Fruit fly (Drosophila melanogaster) whole organism, embryonic: ENCODE results near the gene DCTN5-p25.

ENCODE experiments used
- BEAF-32 ChIP-seq: fragments of 200-800 bp; sonication (Bioruptor generic); optimal IDR thresholded peaks from 3 replicates; lab custom pipeline; 2017; ENCODE audit warnings: missing biosample characterization, missing genetic modification characterization, mild to moderate bottlenecking, moderate library complexity, missing genetic modification reagents
- CG13287 ChIP-seq: fragments of 200-800 bp; sonication (Bioruptor generic); IDR thresholded peaks from 2 replicates; pipeline ENCODE4 v1.3.6; 2022; ENCODE audit warnings: missing biosample characterization, missing genetic modification characterization; ENCODE audit not compliant: partially characterized antibody
- CG13894 ChIP-seq: fragments of 200-800 bp; sonication (Bioruptor generic); optimal IDR thresholded peaks from 3 replicates; lab custom pipeline; 2018; ENCODE audit warnings: missing biosample characterization, mild to moderate bottlenecking, missing genetic modification characterization, moderate library complexity
- CG14014 ChIP-seq: fragments of 200-800 bp; sonication (Bioruptor generic); IDR thresholded peaks from 2 replicates; pipeline ENCODE4 v1.3.6; 2022; ENCODE audit warnings: missing biosample characterization, missing genetic modification characterization
- CG14710 ChIP-seq: fragments of 200-800 bp; sonication (Bioruptor generic); optimal IDR thresholded peaks from 3 replicates; lab custom pipeline; 2019; ENCODE audit warnings: missing biosample characterization, mild to moderate bottlenecking, missing genetic modification characterization, moderate library complexity
- CG15073 ChIP-seq: fragments of 200-800 bp; sonication (Bioruptor generic); optimal IDR thresholded peaks from 2 replicates; lab custom pipeline; 2016; ENCODE audit warnings: missing biosample characterization, missing genetic modification characterization
- CG15514 ChIP-seq: fragments of 200-800 bp; sonication (Bioruptor generic); optimal IDR thresholded peaks from 3 replicates; lab custom pipeline; 2017; ENCODE audit warnings: missing biosample characterization, missing genetic modification characterization, mild to moderate bottlenecking, moderate library complexity, missing genetic modification reagents
- CG1603 ChIP-seq: fragments of 200-800 bp; sonication (Bioruptor generic); optimal IDR thresholded peaks from 2 replicates; lab custom pipeline; 2019; ENCODE audit warnings: missing biosample characterization, mild to moderate bottlenecking, missing genetic modification characterization, moderate library complexity
- CG16779 ChIP-seq: fragments of 200-800 bp; sonication (Bioruptor generic); IDR thresholded peaks from 2 replicates; pipeline ENCODE4 v1.3.6; 2022; ENCODE audit warnings: missing biosample characterization, missing genetic modification characterization
- CG2116 ChIP-seq: fragments of 200-800 bp; sonication (Bioruptor generic); optimal IDR thresholded peaks from 3 replicates; lab custom pipeline; 2018; ENCODE audit warnings: missing biosample characterization, mild to moderate bottlenecking, missing genetic modification characterization
- CG33213 ChIP-seq: fragments of 200-800 bp; sonication (Bioruptor generic); optimal IDR thresholded peaks from 3 replicates; lab custom pipeline; 2016; ENCODE audit warnings: missing biosample characterization, missing genetic modification characterization
- CG3407 ChIP-seq: fragments of 200-800 bp; sonication (Bioruptor generic); optimal IDR thresholded peaks from 2 replicates; lab custom pipeline; 2018; ENCODE audit warnings: missing biosample characterization, mild to moderate bottlenecking, missing genetic modification characterization
- CG34224 ChIP-seq: fragments of 200-800 bp; sonication (Bioruptor generic); IDR thresholded peaks from 3 replicates; pipeline ENCODE4 v1.3.6; 2022; ENCODE audit warnings: missing biosample characterization, missing genetic modification characterization; ENCODE audit not compliant: partially characterized antibody
- CG6765 ChIP-seq: fragments of 200-800 bp; sonication (Bioruptor generic); optimal IDR thresholded peaks from 3 replicates; lab custom pipeline; 2017; ENCODE audit warnings: missing biosample characterization, mild to moderate bottlenecking, missing genetic modification characterization
- CG8281 ChIP-seq: fragments of 200-800 bp; sonication (Bioruptor generic); optimal IDR thresholded peaks from 2 replicates; lab custom pipeline; 2018; ENCODE audit warnings: missing biosample characterization, mild to moderate bottlenecking, missing genetic modification characterization, moderate library complexity
- CG8290 ChIP-seq, 3 experiments: fragments of 200-800 bp; sonication (Bioruptor generic); optimal IDR thresholded peaks; 2 replicates each; lab custom pipeline; 2016 to 2019; ENCODE audit warnings: missing biosample characterization in 3 of 3, missing genetic modification characterization in 3 of 3, mild to moderate bottlenecking in 2 of 3, moderate library complexity in 1 of 3
- CG8388 ChIP-seq: fragments of 200-800 bp; sonication (Bioruptor generic); optimal IDR thresholded peaks from 2 replicates; lab custom pipeline; 2019; ENCODE audit warnings: missing biosample characterization, mild to moderate bottlenecking, missing genetic modification characterization, moderate library complexity
- CG9797 ChIP-seq: fragments of 200-800 bp; sonication (Bioruptor generic); optimal IDR thresholded peaks from 3 replicates; lab custom pipeline; 2018; ENCODE audit warnings: missing biosample characterization, mild to moderate bottlenecking, missing genetic modification characterization
- CoRest ChIP-seq: fragments of 200-800 bp; sonication (Bioruptor generic); optimal IDR thresholded peaks from 3 replicates; lab custom pipeline; 2018; ENCODE audit warnings: missing biosample characterization, mild to moderate bottlenecking, missing genetic modification characterization, moderate library complexity
- Deaf1 ChIP-seq: fragments of 200-800 bp; optimal IDR thresholded peaks from 3 replicates; lab custom pipeline; 2019; ENCODE audit warnings: missing biosample characterization, mild to moderate bottlenecking, missing genetic modification characterization, moderate library complexity
- Dp ChIP-seq: fragments of 200-800 bp; sonication (Bioruptor generic); optimal IDR thresholded peaks from 2 replicates; lab custom pipeline; 2018; ENCODE audit warnings: missing biosample characterization, mild to moderate bottlenecking, missing genetic modification characterization, moderate library complexity
- E2f2 ChIP-seq: fragments of 200-800 bp; sonication (Bioruptor generic); IDR thresholded peaks from 2 replicates; pipeline ENCODE4 v1.3.6; 2022; ENCODE audit warnings: missing biosample characterization, missing genetic modification characterization
- HHEX ChIP-seq: fragments of 200-800 bp; sonication (Bioruptor generic); optimal IDR thresholded peaks from 3 replicates; lab custom pipeline; 2017; ENCODE audit warnings: missing biosample characterization, mild to moderate bottlenecking, missing genetic modification characterization, missing genetic modification reagents
- HmgZ ChIP-seq: fragments of 200-800 bp; sonication (Bioruptor generic); optimal IDR thresholded peaks from 2 replicates; lab custom pipeline; 2018; ENCODE audit warnings: missing biosample characterization, mild to moderate bottlenecking, missing genetic modification characterization
- Hmx ChIP-seq: fragments of 200-800 bp; sonication (Bioruptor generic); optimal IDR thresholded peaks from 2 replicates; lab custom pipeline; 2016; ENCODE audit warnings: missing biosample characterization, missing genetic modification characterization
- MBD-R2 ChIP-seq: fragments of 200-800 bp; sonication (Bioruptor generic); IDR thresholded peaks from 2 replicates; pipeline ENCODE4 v1.3.6; 2022; ENCODE audit warnings: missing biosample characterization, missing genetic modification characterization
- MESR4 ChIP-seq: fragments of 200-800 bp; sonication (Bioruptor generic); optimal IDR thresholded peaks from 2 replicates; lab custom pipeline; 2018; ENCODE audit warnings: missing biosample characterization, mild to moderate bottlenecking, missing genetic modification characterization, moderate library complexity
- Med ChIP-seq: fragments of 200-800 bp; sonication (Bioruptor generic); peaks from one replicate; lab custom pipeline; 2016; ENCODE audit warnings: missing biosample characterization, missing genetic modification characterization, mild to moderate bottlenecking, inconsistent platforms, moderate library complexity
- NC2β ChIP-seq: fragments of 200-800 bp; sonication (Bioruptor generic); optimal IDR thresholded peaks from 2 replicates; lab custom pipeline; 2016; ENCODE audit warnings: missing biosample characterization, missing genetic modification characterization
- Nf-YC ChIP-seq: fragments of 200-800 bp; optimal IDR thresholded peaks from 3 replicates; lab custom pipeline; 2019; ENCODE audit warnings: missing biosample characterization, mild to moderate bottlenecking, missing genetic modification characterization, moderate library complexity
- Sin3A ChIP-seq: fragments of >200 bp; optimal IDR thresholded peaks from 2 replicates; lab custom pipeline; 2018
- YL-1 ChIP-seq: fragments of 200-800 bp; sonication (Bioruptor generic); optimal IDR thresholded peaks from 3 replicates; lab custom pipeline; 2017; ENCODE audit warnings: missing biosample characterization, mild to moderate bottlenecking, missing genetic modification characterization
- abd-A ChIP-seq: fragments of 200-800 bp; sonication (Bioruptor generic); optimal IDR thresholded peaks from 3 replicates; lab custom pipeline; 2019; ENCODE audit warnings: missing biosample characterization, mild to moderate bottlenecking, missing genetic modification characterization, moderate library complexity
- chinmo ChIP-seq: fragments of 200-800 bp; sonication (Bioruptor generic); IDR thresholded peaks from 4 replicates; pipeline ENCODE4 v1.3.6; 2022; ENCODE audit warnings: missing biosample characterization, missing genetic modification characterization; ENCODE audit not compliant: partially characterized antibody
- chm ChIP-seq: fragments of 200-800 bp; sonication (Bioruptor generic); IDR thresholded peaks from 2 replicates; pipeline ENCODE4 v1.3.6; 2022; ENCODE audit warnings: missing biosample characterization, missing genetic modification characterization
- crol ChIP-seq: fragments of 200-800 bp; sonication (Bioruptor generic); IDR thresholded peaks from 2 replicates; pipeline ENCODE4 v1.3.6; 2022; ENCODE audit warnings: missing biosample characterization, missing genetic modification characterization
- crp ChIP-seq, 2 experiments: fragments of 200-800 bp; sonication (Bioruptor generic); optimal IDR thresholded peaks; 2 replicates in 1 of 2; 3 replicates in 1 of 2; lab custom pipeline; 2017; ENCODE audit warnings: missing biosample characterization in 2 of 2, missing genetic modification characterization in 2 of 2, mild to moderate bottlenecking in 1 of 2, moderate library complexity in 1 of 2
- gfzf ChIP-seq: fragments of 200-800 bp; sonication (Bioruptor generic); optimal IDR thresholded peaks from 2 replicates; lab custom pipeline; 2016; ENCODE audit warnings: missing biosample characterization, mild to moderate bottlenecking, missing genetic modification characterization, moderate library complexity
- hkb ChIP-seq, 2 experiments: fragments of 200-800 bp in 1 of 2; fragments of >200 bp in 1 of 2; sonication (Bioruptor generic) in 1 of 2; IDR thresholded peaks in 1 of 2; optimal IDR thresholded peaks in 1 of 2; 2 replicates each; pipeline versions ENCODE4 v1.3.6 to Lab custom; 2017 to 2022; ENCODE audit warnings: missing biosample characterization in 1 of 2, missing genetic modification characterization in 1 of 2
- lab ChIP-seq: fragments of 200-800 bp; sonication (Bioruptor generic); optimal IDR thresholded peaks from 3 replicates; lab custom pipeline; 2017; ENCODE audit warnings: missing biosample characterization, missing genetic modification characterization, mild to moderate bottlenecking, moderate library complexity, missing genetic modification reagents
- phol ChIP-seq: fragments of 200-800 bp; sonication (Bioruptor generic); optimal IDR thresholded peaks from 3 replicates; lab custom pipeline; 2018; ENCODE audit warnings: missing biosample characterization, mild to moderate bottlenecking, missing genetic modification characterization, moderate library complexity
- pita ChIP-seq: fragments of 200-800 bp; sonication (Bioruptor generic); optimal IDR thresholded peaks from 2 replicates; lab custom pipeline; 2017; ENCODE audit warnings: missing biosample characterization, mild to moderate bottlenecking, missing genetic modification characterization
- pzg ChIP-seq: fragments of 200-800 bp; sonication (Bioruptor generic); optimal IDR thresholded peaks from 3 replicates; lab custom pipeline; 2018; ENCODE audit warnings: missing biosample characterization, mild to moderate bottlenecking, missing genetic modification characterization, moderate library complexity
- ranshi ChIP-seq: fragments of 200-800 bp; sonication (Bioruptor generic); IDR thresholded peaks from 2 replicates; pipeline ENCODE4 v1.3.6; 2022; ENCODE audit warnings: missing biosample characterization, missing genetic modification characterization
- sd ChIP-seq: fragments of 200-800 bp; sonication (Bioruptor generic); optimal IDR thresholded peaks from 3 replicates; lab custom pipeline; 2018; ENCODE audit warnings: missing biosample characterization, mild to moderate bottlenecking, missing genetic modification characterization, moderate library complexity
- stc ChIP-seq: fragments of 200-800 bp; sonication (Bioruptor generic); IDR thresholded peaks from 2 replicates; pipeline ENCODE4 v1.3.6; 2022; ENCODE audit warnings: missing biosample characterization, missing genetic modification characterization
- stwl ChIP-seq: fragments of 200-800 bp; sonication (Bioruptor generic); optimal IDR thresholded peaks from 3 replicates; lab custom pipeline; 2018; ENCODE audit warnings: missing biosample characterization, mild to moderate bottlenecking, missing genetic modification characterization, moderate library complexity
- trem ChIP-seq: fragments of 200-800 bp; optimal IDR thresholded peaks from 3 replicates; lab custom pipeline; 2019; ENCODE audit warnings: missing biosample characterization, mild to moderate bottlenecking, missing genetic modification characterization, moderate library complexity
- wdn ChIP-seq: fragments of 200-800 bp; sonication (Bioruptor generic); IDR thresholded peaks from 2 replicates; pipeline ENCODE4 v1.3.6; 2022; ENCODE audit warnings: missing biosample characterization, missing genetic modification characterization
- zen ChIP-seq: fragments of 200-800 bp; sonication (Bioruptor generic); optimal IDR thresholded peaks from 3 replicates; lab custom pipeline; 2018; ENCODE audit warnings: missing biosample characterization, mild to moderate bottlenecking, missing genetic modification characterization, moderate library complexity

The DCTN5-p25 gene

dm6 chr2L:15005505-15005904, at the start of gene DCTN5-p25:
Gene DCTN5-p25, plus strand, starts transcription at chr2L:15005733.
- TF ChIP-seq Sin3A (peak; percentile 46), CG8388 (GFP tag; lab: Kevin White, UChicago) (no peak), crp (GFP tag; optimal IDR thresholded peaks at IDR 0.05; lab: Kevin White, UChicago) (peak; percentile 53 to 95), Hmx (GFP tag; lab: Kevin White, UChicago) (no peak), NC2β (GFP tag; lab: Kevin White, UChicago) (peak; percentile 15), HmgZ (tag; lab: Kevin White, UChicago) (peak; percentile 16), CG34224 (GFP tag; lab: Robert Waterston, UW) (0 out of 3 replicates have a peak, but pooled peaks have one; percentile 46), BEAF-32 (GFP tag; lab: Kevin White, UChicago) (peak; percentile 22), MESR4 (GFP tag; lab: Kevin White, UChicago) (peak; percentile 38), wdn (no peak), trem (tag; lab: Kevin White, UChicago) (peak; percentile 2), CG14710 (tag; lab: Kevin White, UChicago) (peak; percentile 22), MBD-R2 (GFP tag; lab: Robert Waterston, UW) (peak; percentile 58), gfzf (GFP tag; lab: Kevin White, UChicago) (peak; percentile 91), Dp (peak; percentile 96), CG33213 (GFP tag; lab: Kevin White, UChicago) (peak; percentile 16), CG13287 (GFP tag; lab: Robert Waterston, UW) (peak; percentile 41; the same call in 1 of the 2 replicates), phol (peak; percentile 4), YL-1 (peak; percentile 4), CG16779 (GFP tag; lab: Robert Waterston, UW) (no peak), sd (tag; lab: Kevin White, UChicago) (peak; percentile 93), E2f2 (peak; percentile 97), hkb (optimal IDR thresholded peaks at IDR 0.05; lab: Kevin White, UChicago) (no peak), hkb (GFP tag; IDR thresholded peaks at IDR 0.05; lab: Robert Waterston, UW) (no peak), stc (GFP tag; lab: Robert Waterston, UW) (no peak), stwl (tag; lab: Kevin White, UChicago) (peak; percentile 38), pita (GFP tag; lab: Kevin White, UChicago) (peak; percentile 46), CG15514 (GFP tag; lab: Kevin White, UChicago) (peak; percentile 20), CG2116 (GFP tag; lab: Kevin White, UChicago) (peak; percentile 4), pzg (peak; percentile 75), CG8281 (no peak), CG1603 (peak; percentile 56), HHEX (no peak), zen (tag; lab: Kevin White, UChicago) (peak; percentile 28), CG9797 (GFP tag; lab: Kevin White, UChicago) (peak; percentile 80), chinmo (peak; percentile 70; the same call in 1 of the 4 replicates), Med (GFP tag; lab: Kevin White, UChicago) (peak; percentile 71)

- TF ChIP-seq CG8290 (GFP tag; optimal IDR thresholded peaks at IDR 0.05; lab: Kevin White, UChicago) (no peak), CG8290 (tag; optimal IDR thresholded peaks at IDR 0.05; lab: Kevin White, UChicago) (peak in 1 of 2 experiments; percentile 20), CG15073 (GFP tag; lab: Kevin White, UChicago) (no peak), ranshi (peak; percentile 28; the same call in 1 of the 2 replicates), lab (GFP tag; lab: Kevin White, UChicago) (no peak), CG13894 (tag; lab: Kevin White, UChicago) (peak; percentile 49), crol (GFP tag; lab: Robert Waterston, UW) (peak; percentile 81), CoRest (tag; lab: Kevin White, UChicago) (no peak), CG14014 (GFP tag; lab: Robert Waterston, UW) (no peak), Deaf1 (tag; lab: Kevin White, UChicago) (peak; percentile 99), chm (0 out of 2 replicates have a peak, but pooled peaks have one; percentile 28), abd-A (tag; lab: Kevin White, UChicago) (peak; percentile 52), CG6765 (peak; percentile 5), Nf-YC (tag; lab: Kevin White, UChicago) (peak; percentile 28), CG3407 (GFP tag; lab: Kevin White, UChicago) (no peak)
Measured at dm6 chr2L:14972133-14972532, 33.4 kb upstream of the DCTN5-p25 start, which contains the start of gene side-II. Gene side-II, minus strand, starts transcription at chr2L:14972300.
